Worm (Caenorhabditis elegans): Measurements from ENCODE around the gene Y59C2A.2.

The Y59C2A.2 gene

DNA sequence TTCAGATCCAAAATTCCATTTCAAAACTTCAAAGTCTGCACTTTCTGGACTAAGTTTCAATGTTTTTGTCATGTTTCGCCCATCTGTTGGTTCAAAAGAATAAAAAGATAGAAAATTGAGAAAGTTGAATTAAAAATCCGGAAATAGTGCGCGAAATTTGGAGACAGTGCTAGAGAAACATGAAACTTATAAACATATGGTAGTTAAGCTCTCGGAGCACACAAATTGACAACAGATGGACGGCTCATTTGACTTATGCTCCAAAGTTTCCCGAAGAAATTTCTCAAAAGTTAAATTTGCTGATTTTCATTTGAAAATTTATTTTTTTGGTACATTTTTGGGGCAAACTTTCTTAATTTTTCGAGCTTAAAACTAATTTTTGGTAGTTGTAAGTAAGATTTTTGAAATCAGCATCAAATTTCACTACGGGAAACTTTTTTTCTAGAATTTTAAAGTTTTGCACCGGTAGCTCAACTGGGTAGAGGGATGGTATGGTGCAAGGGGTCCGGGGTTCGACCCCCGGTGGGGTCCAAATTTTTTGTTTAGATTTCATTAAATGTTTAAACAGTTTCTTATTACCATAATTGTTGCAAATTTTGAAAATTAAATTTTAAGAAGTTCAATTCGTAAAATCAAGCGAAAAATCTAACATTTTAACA, 2.3 kb upstream of the Y59C2A.2 start:
- no peak for TF ChIP-seq scrt-1 (GFP tag; IDR thresholded peaks at IDR 0.05)
- TF ChIP-seq hmg-4 (GFP tag; optimal IDR thresholded peaks at IDR 0.05), result no peak
- TF ChIP-seq F13C5.2 (tag; optimal IDR thresholded peaks at IDR 0.05), result no peak
- no peak for TF ChIP-seq pes-1 (GFP tag; IDR thresholded peaks at IDR 0.05)
- TF ChIP-seq hnd-1 (tag; optimal IDR thresholded peaks at IDR 0.05), result no peak
- TF ChIP-seq B0310.2 (tag; optimal IDR thresholded peaks at IDR 0.05), result no peak
- no peak for TF ChIP-seq flt-1 (GFP tag; IDR thresholded peaks at IDR 0.05)
- TF ChIP-seq tbx-37 (GFP tag; conservative IDR thresholded peaks at IDR 0.05), result no peak

DNA sequence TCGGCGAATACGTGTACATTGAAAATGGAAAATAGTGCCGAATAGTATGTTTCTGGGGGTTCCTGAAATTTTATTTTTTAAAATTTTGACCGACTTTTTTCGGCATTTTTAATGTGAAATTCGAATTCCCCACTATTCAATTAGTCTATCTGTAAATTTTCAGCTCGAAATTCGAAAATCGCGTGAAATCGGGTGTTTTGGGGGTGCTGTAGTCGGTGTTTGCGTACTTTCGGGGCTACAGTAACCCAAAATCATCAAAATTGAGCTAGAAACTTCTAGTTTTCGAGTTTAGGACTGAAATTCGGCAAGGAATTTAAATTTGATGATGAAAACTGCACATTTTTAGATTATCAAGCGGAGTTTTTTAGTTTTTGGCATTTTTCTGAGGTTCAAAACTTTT, 1.8 kb downstream of the Y59C2A.2 start:
- no peak for TF ChIP-seq tra-4 (tag; optimal IDR thresholded peaks at IDR 0.05)
- no peak for TF ChIP-seq ceh-13 (GFP tag; optimal IDR thresholded peaks at IDR 0.05)
- no peak for TF ChIP-seq scrt-1 (GFP tag; IDR thresholded peaks at IDR 0.05)
- no peak for TF ChIP-seq sea-1 (GFP tag; conservative IDR thresholded peaks at IDR 0.05)
- TF ChIP-seq tbx-11 (GFP tag; IDR thresholded peaks at IDR 0.05), result no peak
- no peak for TF ChIP-seq aly-1 (tag; optimal IDR thresholded peaks at IDR 0.05)
- TF ChIP-seq hnd-1 (tag; optimal IDR thresholded peaks at IDR 0.05), result no peak
- no peak for TF ChIP-seq hmbx-1 (tag; optimal IDR thresholded peaks at IDR 0.05)
- TF ChIP-seq ama-1 (optimal IDR thresholded peaks at IDR 0.05), result no peak
- no peak for TF ChIP-seq B0310.2 (tag; optimal IDR thresholded peaks at IDR 0.05)
- no peak for TF ChIP-seq tbx-37 (GFP tag; conservative IDR thresholded peaks at IDR 0.05)
- TF ChIP-seq hmg-4 (GFP tag; optimal IDR thresholded peaks at IDR 0.05), result no peak
- no peak for TF ChIP-seq F13C5.2 (tag; optimal IDR thresholded peaks at IDR 0.05)
- TF ChIP-seq ets-7 (tag; optimal IDR thresholded peaks at IDR 0.05), result no peak
- TF ChIP-seq flt-1 (GFP tag; IDR thresholded peaks at IDR 0.05), result no peak
- TF ChIP-seq pes-1 (GFP tag; IDR thresholded peaks at IDR 0.05), result no peak

DNA sequence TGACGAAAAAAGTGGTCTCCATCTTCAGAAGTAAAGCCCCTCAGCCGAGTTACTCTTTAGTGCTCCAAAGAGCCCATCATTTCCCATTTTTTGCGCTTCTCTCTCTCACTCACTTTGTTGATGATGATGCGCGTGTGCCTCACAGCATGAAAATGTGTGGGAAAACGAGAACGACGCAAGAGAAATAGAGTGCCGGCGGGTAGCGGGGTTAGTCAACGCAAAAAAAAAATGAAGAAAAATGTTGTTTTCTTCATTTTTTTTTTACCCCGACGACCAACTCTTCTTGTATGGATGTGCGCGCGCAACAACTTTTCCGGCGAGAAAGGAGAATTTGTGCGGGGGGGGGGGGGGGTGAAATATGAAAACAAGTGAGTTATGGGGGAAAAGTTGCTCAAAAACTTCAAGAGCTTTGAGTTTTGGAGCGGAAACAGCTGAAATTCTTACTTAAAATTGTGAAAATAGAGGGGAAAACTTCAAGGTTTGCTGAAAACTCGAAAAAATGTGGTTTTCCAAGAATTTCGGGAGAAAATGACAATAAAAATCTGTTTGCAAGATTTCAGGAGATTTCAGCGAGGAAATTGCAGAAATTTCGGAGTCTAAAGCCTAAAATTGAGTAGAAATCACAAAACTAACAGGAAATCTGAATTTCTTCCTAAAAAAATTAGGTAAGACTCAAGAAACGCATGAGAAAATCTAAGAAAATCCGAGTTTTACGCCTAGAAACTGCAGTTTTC, 6.2 kb downstream of the Y59C2A.2 start, which contains the start of gene C33C12.1:
C33C12.1 (plus strand) TSS at position 684 of the 734 bp plus-strand sequence.
- no peak for TF ChIP-seq ceh-36 (tag; optimal IDR thresholded peaks at IDR 0.05)
- TF ChIP-seq tra-4 (tag; optimal IDR thresholded peaks at IDR 0.05), result no peak
- no peak for TF ChIP-seq aly-1 (tag; optimal IDR thresholded peaks at IDR 0.05)
- TF ChIP-seq tbx-37 (GFP tag; conservative IDR thresholded peaks at IDR 0.05), result no peak
- TF ChIP-seq ets-7 (tag; optimal IDR thresholded peaks at IDR 0.05), result no peak
- TF ChIP-seq hmg-4 (GFP tag; optimal IDR thresholded peaks at IDR 0.05), result no peak
- no peak for TF ChIP-seq hnd-1 (tag; optimal IDR thresholded peaks at IDR 0.05)
- no peak for TF ChIP-seq scrt-1 (GFP tag; IDR thresholded peaks at IDR 0.05)
- no peak for TF ChIP-seq ceh-13 (GFP tag; optimal IDR thresholded peaks at IDR 0.05)
- TF ChIP-seq sea-1 (GFP tag; conservative IDR thresholded peaks at IDR 0.05), result no peak
- no peak for TF ChIP-seq tbx-11 (GFP tag; IDR thresholded peaks at IDR 0.05)
- TF ChIP-seq flt-1 (GFP tag; IDR thresholded peaks at IDR 0.05), result no peak
- TF ChIP-seq ama-1 (optimal IDR thresholded peaks at IDR 0.05), result no peak
- TF ChIP-seq hmbx-1 (tag; optimal IDR thresholded peaks at IDR 0.05), result no peak
- TF ChIP-seq B0310.2 (tag; optimal IDR thresholded peaks at IDR 0.05), result no peak
- TF ChIP-seq F13C5.2 (tag; optimal IDR thresholded peaks at IDR 0.05), result no peak
- TF ChIP-seq pes-1 (GFP tag; IDR thresholded peaks at IDR 0.05), result no peak

DNA sequence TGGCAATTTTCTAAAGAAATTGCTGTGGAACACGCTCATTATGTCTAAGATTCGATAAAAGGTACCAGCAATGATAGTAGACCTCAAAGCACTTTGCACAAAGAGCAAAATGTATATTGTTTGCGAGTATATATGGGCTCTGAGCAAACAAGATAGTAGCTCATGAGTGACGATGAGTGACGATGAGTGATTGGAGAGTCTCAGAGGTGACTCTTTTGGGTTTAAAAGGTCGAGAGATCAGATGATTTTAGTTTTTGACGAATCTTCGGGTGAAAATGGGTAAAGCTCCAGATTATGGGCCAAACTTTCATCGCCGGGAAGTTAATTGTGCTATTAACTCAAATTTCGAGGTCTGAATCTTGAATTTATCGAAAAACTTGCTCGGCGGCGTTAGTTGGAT, 7.2 kb downstream of the Y59C2A.2 start:
- TF ChIP-seq scrt-1 (GFP tag; IDR thresholded peaks at IDR 0.05), result no peak
- no peak for TF ChIP-seq pes-1 (GFP tag; IDR thresholded peaks at IDR 0.05)
- TF ChIP-seq hmg-4 (GFP tag; optimal IDR thresholded peaks at IDR 0.05), result no peak
- TF ChIP-seq ets-7 (tag; optimal IDR thresholded peaks at IDR 0.05), result no peak
- TF ChIP-seq tbx-37 (GFP tag; conservative IDR thresholded peaks at IDR 0.05), result no peak
- TF ChIP-seq B0310.2 (tag; optimal IDR thresholded peaks at IDR 0.05), result no peak
- TF ChIP-seq sea-1 (GFP tag; conservative IDR thresholded peaks at IDR 0.05), result no peak
- no peak for TF ChIP-seq ceh-13 (GFP tag; optimal IDR thresholded peaks at IDR 0.05)
- TF ChIP-seq hmbx-1 (tag; optimal IDR thresholded peaks at IDR 0.05), result no peak
- no peak for TF ChIP-seq ama-1 (optimal IDR thresholded peaks at IDR 0.05)
- TF ChIP-seq hnd-1 (tag; optimal IDR thresholded peaks at IDR 0.05), result no peak
- no peak for TF ChIP-seq tbx-11 (GFP tag; IDR thresholded peaks at IDR 0.05)
- TF ChIP-seq F13C5.2 (tag; optimal IDR thresholded peaks at IDR 0.05), result no peak
- TF ChIP-seq flt-1 (GFP tag; IDR thresholded peaks at IDR 0.05), result no peak
- TF ChIP-seq ceh-36 (tag; optimal IDR thresholded peaks at IDR 0.05), result no peak
- no peak for TF ChIP-seq aly-1 (tag; optimal IDR thresholded peaks at IDR 0.05)

DNA sequence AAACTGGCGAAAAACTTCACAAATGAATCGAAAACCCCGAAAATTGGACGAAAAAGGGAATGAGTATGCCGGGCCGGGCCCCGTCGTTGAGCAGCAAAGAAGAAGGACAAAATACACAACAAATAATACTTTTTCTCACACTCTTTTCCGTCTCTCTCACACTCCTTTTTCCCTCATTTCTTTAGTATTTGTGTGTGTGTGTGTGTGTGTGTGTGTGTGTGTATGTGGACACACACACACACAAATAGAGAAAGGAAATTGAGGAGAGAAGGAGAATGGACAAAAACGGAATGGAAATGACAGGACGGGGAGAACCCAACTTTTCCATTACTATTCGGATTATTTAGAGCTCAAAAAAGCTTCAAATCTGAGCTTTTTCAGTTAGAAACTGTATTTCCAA, 8.4 kb downstream of the Y59C2A.2 start:
- TF ChIP-seq F13C5.2 (tag; optimal IDR thresholded peaks at IDR 0.05) (peak; percentile 1), ceh-13 (GFP tag; optimal IDR thresholded peaks at IDR 0.05) (no peak)

DNA sequence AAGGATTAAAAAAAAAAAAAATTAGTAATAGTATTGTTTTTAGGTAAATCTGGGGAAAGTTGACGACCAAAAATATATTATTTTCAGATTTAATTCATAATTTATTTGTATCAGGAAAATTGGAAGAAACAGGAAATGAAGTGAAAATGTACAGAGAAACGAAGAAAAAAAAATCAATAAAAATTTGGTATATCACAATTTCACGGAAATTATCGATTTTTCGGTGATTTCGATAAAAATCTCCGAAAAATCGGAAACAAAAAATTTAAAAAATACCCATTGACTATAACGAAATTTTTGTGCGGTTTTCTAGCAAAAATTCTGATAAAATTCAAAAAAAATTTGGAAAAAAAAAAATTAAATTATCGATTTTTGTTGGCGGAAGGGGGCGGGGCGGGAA, 11.7 kb downstream of the Y59C2A.2 start:
- TF ChIP-seq ama-1 (optimal IDR thresholded peaks at IDR 0.05) (no peak), tbx-37 (GFP tag; conservative IDR thresholded peaks at IDR 0.05) (no peak), tra-4 (tag; optimal IDR thresholded peaks at IDR 0.05) (no peak), hmbx-1 (tag; optimal IDR thresholded peaks at IDR 0.05) (no peak), pes-1 (GFP tag; IDR thresholded peaks at IDR 0.05) (no peak)

DNA sequence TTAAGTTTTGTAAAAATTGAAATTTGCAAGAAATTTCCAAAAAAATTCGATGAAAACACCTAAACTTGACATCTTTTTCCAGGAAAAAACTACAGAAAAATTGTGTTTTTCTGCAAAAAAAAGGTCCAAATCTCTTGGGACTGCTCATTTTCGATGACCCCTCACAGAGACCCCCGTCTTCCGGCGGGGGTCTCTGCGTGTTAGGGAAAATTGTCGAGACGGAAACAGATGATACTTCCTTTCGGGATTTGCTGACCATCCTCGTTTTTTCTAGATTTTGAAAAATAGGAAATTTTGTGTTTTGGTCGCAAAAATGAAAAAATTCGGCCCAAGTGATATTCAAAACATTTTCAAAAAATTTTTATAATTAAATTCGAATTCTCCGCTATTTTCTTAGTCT, 12.6 kb downstream of the Y59C2A.2 start:
- TF ChIP-seq tbx-11 (GFP tag; IDR thresholded peaks at IDR 0.05), result no peak

DNA sequence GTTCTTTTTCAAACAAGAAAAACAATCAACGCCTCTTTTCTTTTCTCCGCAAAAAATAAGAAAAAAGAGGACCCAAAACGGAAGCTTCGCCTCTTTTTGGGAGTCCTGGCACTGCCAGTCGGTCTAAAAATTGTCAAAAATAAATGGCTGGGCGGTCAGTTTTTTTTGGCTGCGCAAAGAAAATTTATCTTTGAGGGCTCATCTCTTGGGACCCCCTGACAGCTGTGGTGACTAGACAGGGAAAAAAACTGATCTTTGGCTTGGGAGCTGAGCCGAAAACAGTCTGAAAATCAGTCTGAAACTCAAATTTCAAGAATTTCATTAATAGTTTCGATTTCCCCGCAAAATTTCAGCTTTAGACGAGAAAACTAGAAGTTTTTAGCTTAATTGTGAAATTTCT, 13.4 kb downstream of the Y59C2A.2 start:
- TF ChIP-seq hnd-1 (tag; optimal IDR thresholded peaks at IDR 0.05) (no peak), ceh-13 (GFP tag; optimal IDR thresholded peaks at IDR 0.05) (no peak), sea-1 (GFP tag; conservative IDR thresholded peaks at IDR 0.05) (no peak)
